Worm (Caenorhabditis elegans) whole organism, L3 larva: ENCODE results near the gene F14D2.19.

Source experiments
- R02D3.7 ChIP-seq: fragments of 150-350 bp; optimal IDR thresholded peaks from 2 replicates; lab custom pipeline; 2014; ENCODE audit warnings: missing biosample characterization, missing genetic modification characterization
- daf-12 ChIP-seq: fragments of 150-350 bp; optimal IDR thresholded peaks from 2 replicates; lab custom pipeline; 2014; ENCODE audit warnings: missing biosample characterization, missing genetic modification reagents, missing genetic modification characterization
- elt-3 ChIP-seq, 3 experiments: fragments of 150-350 bp in 1 of 3; sonication (generic microtip) in 2 of 3; optimal IDR thresholded peaks; 2 replicates in 2 of 3; 4 replicates in 1 of 3; lab custom pipeline; 2014 to 2017; ENCODE audit warnings: missing biosample characterization in 3 of 3, missing genetic modification characterization in 3 of 3
- jun-1 ChIP-seq: fragments of 150-350 bp; optimal IDR thresholded peaks from 2 replicates; lab custom pipeline; 2014; ENCODE audit warnings: missing biosample characterization, missing genetic modification reagents, missing genetic modification characterization
- skn-1 ChIP-seq: fragments of 150-350 bp; optimal IDR thresholded peaks from 2 replicates; lab custom pipeline; 2014; ENCODE audit warnings: missing biosample characterization, missing genetic modification characterization
- unc-62 ChIP-seq: fragments of 150-350 bp; sonication (generic microtip); optimal IDR thresholded peaks from 4 replicates; lab custom pipeline; 2014; ENCODE audit warnings: missing biosample characterization, missing genetic modification reagents, missing genetic modification characterization
- ztf-11 ChIP-seq: fragments of 150-350 bp; optimal IDR thresholded peaks from 2 replicates; lab custom pipeline; 2014; ENCODE audit warnings: missing biosample characterization, missing genetic modification characterization

DNA sequence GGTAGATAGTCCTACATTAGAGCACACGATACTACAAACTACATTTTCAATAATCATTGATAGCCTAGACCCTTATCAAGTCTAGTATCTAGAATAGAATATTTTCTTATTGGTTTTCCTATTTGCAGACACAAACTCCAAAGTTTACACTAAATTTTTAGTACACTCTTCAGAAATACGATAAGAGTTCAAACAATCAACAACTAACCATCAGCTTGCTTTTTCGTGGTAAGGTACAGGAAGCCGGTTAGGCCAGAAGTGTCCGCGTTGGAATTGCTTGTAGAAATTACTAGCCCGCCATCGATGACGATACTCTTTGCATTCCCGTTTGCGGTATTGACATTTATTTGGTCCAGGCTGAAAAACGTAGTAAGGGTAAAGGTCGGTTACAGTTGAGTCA is 14.7 kb downstream of the F14D2.19 start, which contains the start of gene Y46D2A.1:
- TF ChIP-seq R02D3.7 (tag; lab: Kevin White, UChicago) = no peak
- no peak for TF ChIP-seq skn-1 (tag; lab: Kevin White, UChicago)
- no peak for TF ChIP-seq elt-3 (tag; optimal IDR thresholded peaks at IDR 0.05; lab: Kevin White, UChicago)
- TF ChIP-seq daf-12 (tag; lab: Kevin White, UChicago) = no peak
- no peak for TF ChIP-seq ztf-11 (tag; lab: Kevin White, UChicago)
- no peak for TF ChIP-seq unc-62 (GFP tag; lab: Kevin White, UChicago)
- no peak for TF ChIP-seq jun-1 (tag; lab: Kevin White, UChicago)
